Worm (Caenorhabditis elegans) whole organism, late embryonic: ENCODE measurements around the gene cyn-16.

Experiments used
- C08G9.2 ChIP-seq: sonication (generic microtip); optimal IDR thresholded peaks from 2 replicates; lab custom pipeline; 2016; ENCODE audit warnings: mild to moderate bottlenecking, missing genetic modification characterization, moderate library complexity, missing compliant biosample characterization
- C38D4.7 ChIP-seq: fragments of 200-800 bp; sonication (Bioruptor generic); optimal IDR thresholded peaks from 2 replicates; lab custom pipeline; 2018; ENCODE audit warnings: mild to moderate bottlenecking, missing genetic modification characterization, moderate library complexity, missing compliant biosample characterization
- F13H6.1 ChIP-seq: sonication (generic microtip); optimal IDR thresholded peaks from 2 replicates; lab custom pipeline; 2016; ENCODE audit warnings: missing genetic modification characterization, missing compliant biosample characterization
- K02D7.2 ChIP-seq: sonication (generic microtip); optimal IDR thresholded peaks from 2 replicates; lab custom pipeline; 2017; ENCODE audit warnings: mild to moderate bottlenecking, missing genetic modification characterization, missing compliant biosample characterization
- K09A11.1 ChIP-seq: sonication (generic microtip); optimal IDR thresholded peaks from 2 replicates; lab custom pipeline; 2017; ENCODE audit warnings: antibody characterized with exemption, mild to moderate bottlenecking, missing genetic modification characterization, missing compliant biosample characterization; ENCODE audit not compliant: insufficient read depth
- Y22D7AL.16 ChIP-seq: sonication (generic microtip); optimal IDR thresholded peaks from 2 replicates; lab custom pipeline; 2016; ENCODE audit warnings: missing genetic modification characterization, missing compliant biosample characterization
- ama-1 ChIP-seq: fragments of 150-350 bp; optimal IDR thresholded peaks from 2 replicates; lab custom pipeline; 2014
- ceh-14 ChIP-seq: sonication (generic microtip); optimal IDR thresholded peaks from 2 replicates; lab custom pipeline; 2016; ENCODE audit warnings: missing genotype, missing genetic modification characterization, missing compliant biosample characterization
- ceh-19 ChIP-seq: fragments of 200-800 bp; sonication (Bioruptor generic); optimal IDR thresholded peaks from 2 replicates; lab custom pipeline; 2018; ENCODE audit warnings: mild to moderate bottlenecking, missing genetic modification characterization, missing compliant biosample characterization
- ceh-2 ChIP-seq: sonication (generic microtip); optimal IDR thresholded peaks from 2 replicates; lab custom pipeline; 2016; ENCODE audit warnings: missing genotype, missing genetic modification characterization, missing compliant biosample characterization
- ceh-45 ChIP-seq: fragments of 200-800 bp; sonication (Bioruptor generic); IDR thresholded peaks from 2 replicates; pipeline ENCODE4 v1.3.6; 2022; ENCODE audit warnings: missing genetic modification reagents, missing genetic modification characterization, missing compliant biosample characterization
- ceh-48 ChIP-seq: sonication (generic microtip); optimal IDR thresholded peaks from 2 replicates; lab custom pipeline; 2016; ENCODE audit warnings: missing genetic modification characterization, inconsistent platforms, missing compliant biosample characterization
- che-1 ChIP-seq: sonication (generic microtip); optimal IDR thresholded peaks from 2 replicates; lab custom pipeline; 2016; ENCODE audit warnings: mild to moderate bottlenecking, missing genetic modification characterization, missing compliant biosample characterization
- dmd-4 ChIP-seq: sonication (generic microtip); optimal IDR thresholded peaks from 2 replicates; lab custom pipeline; 2016; ENCODE audit warnings: borderline replicate concordance, missing genetic modification characterization, missing compliant biosample characterization
- elt-2 ChIP-seq: sonication (generic microtip); optimal IDR thresholded peaks from 2 replicates; lab custom pipeline; 2016; ENCODE audit warnings: missing genetic modification reagents, missing genetic modification characterization, missing compliant biosample characterization
- fax-1 ChIP-seq: sonication (generic microtip); optimal IDR thresholded peaks from 2 replicates; lab custom pipeline; 2016; ENCODE audit warnings: missing genotype, missing genetic modification characterization, missing compliant biosample characterization
- fkh-6 ChIP-seq: sonication (generic microtip); optimal IDR thresholded peaks from 2 replicates; lab custom pipeline; 2016; ENCODE audit warnings: missing genetic modification characterization, missing compliant biosample characterization
- gmeb-2 ChIP-seq: sonication (generic microtip); optimal IDR thresholded peaks from 2 replicates; lab custom pipeline; 2016; ENCODE audit warnings: missing genetic modification characterization, inconsistent platforms, missing compliant biosample characterization
- hlh-15 ChIP-seq: sonication (generic microtip); optimal IDR thresholded peaks from 2 replicates; lab custom pipeline; 2016; ENCODE audit warnings: missing genetic modification characterization, missing compliant biosample characterization
- hlh-30 ChIP-seq: sonication (generic microtip); optimal IDR thresholded peaks from 2 replicates; lab custom pipeline; 2017; ENCODE audit warnings: antibody characterized with exemption, missing genetic modification characterization, missing compliant biosample characterization; ENCODE audit not compliant: insufficient read depth
- hlh-6 ChIP-seq: sonication (generic microtip); optimal IDR thresholded peaks from 2 replicates; lab custom pipeline; 2016; ENCODE audit warnings: missing genotype, missing genetic modification characterization, missing compliant biosample characterization
- lim-6 ChIP-seq: sonication (generic microtip); optimal IDR thresholded peaks from 2 replicates; lab custom pipeline; 2016; ENCODE audit warnings: missing genetic modification characterization, missing compliant biosample characterization
- lin-11 ChIP-seq: fragments of 200-800 bp; sonication (Bioruptor generic); optimal IDR thresholded peaks from 2 replicates; lab custom pipeline; 2018; ENCODE audit warnings: mild to moderate bottlenecking, missing genetic modification characterization, missing compliant biosample characterization
- nfya-1 ChIP-seq: sonication (generic microtip); optimal IDR thresholded peaks from 2 replicates; lab custom pipeline; 2017; ENCODE audit warnings: missing genetic modification characterization, mild to moderate bottlenecking, missing compliant biosample characterization, antibody characterized with exemption, moderate library complexity
- nhr-11 ChIP-seq: fragments of 150-350 bp; optimal IDR thresholded peaks from 2 replicates; lab custom pipeline; 2014; ENCODE audit warnings: missing biosample characterization, missing genetic modification characterization
- odd-2 ChIP-seq: sonication (generic microtip); optimal IDR thresholded peaks from 2 replicates; lab custom pipeline; 2017; ENCODE audit warnings: antibody characterized with exemption, mild to moderate bottlenecking, missing genetic modification characterization, missing compliant biosample characterization
- pat-9 ChIP-seq: fragments of 200-800 bp; sonication (Bioruptor generic); optimal IDR thresholded peaks from 2 replicates; lab custom pipeline; 2018; ENCODE audit warnings: mild to moderate bottlenecking, missing genetic modification characterization, moderate library complexity, missing compliant biosample characterization
- pha-2 ChIP-seq: sonication (generic microtip); optimal IDR thresholded peaks from 2 replicates; lab custom pipeline; 2017; ENCODE audit warnings: mild to moderate bottlenecking, missing genetic modification characterization, missing compliant biosample characterization
- pha-4 ChIP-seq: fragments of 150-350 bp; optimal IDR thresholded peaks from 2 replicates; lab custom pipeline; 2018; ENCODE audit warnings: missing biosample characterization, missing genetic modification reagents, missing genetic modification characterization
- pqm-1 ChIP-seq: sonication (generic microtip); optimal IDR thresholded peaks from 2 replicates; lab custom pipeline; 2016; ENCODE audit warnings: missing genetic modification characterization, missing compliant biosample characterization
- sox-2 ChIP-seq: fragments of 200-800 bp; sonication (Bioruptor generic); IDR thresholded peaks from 2 replicates; pipeline ENCODE4 v1.3.6; 2022; ENCODE audit warnings: missing genetic modification reagents, missing genetic modification characterization, missing compliant biosample characterization
- syd-9 ChIP-seq: sonication (generic microtip); optimal IDR thresholded peaks from 2 replicates; lab custom pipeline; 2016; ENCODE audit warnings: mild to moderate bottlenecking, missing genetic modification characterization, moderate library complexity, missing compliant biosample characterization
- tbx-7 ChIP-seq: sonication (generic microtip); optimal IDR thresholded peaks from 2 replicates; lab custom pipeline; 2016; ENCODE audit warnings: missing genotype, missing genetic modification characterization, missing compliant biosample characterization
- ttx-3 ChIP-seq: sonication (generic microtip); optimal IDR thresholded peaks from 2 replicates; lab custom pipeline; 2016; ENCODE audit warnings: missing genetic modification reagents, missing genetic modification characterization, missing compliant biosample characterization
- unc-42 ChIP-seq: sonication (generic microtip); optimal IDR thresholded peaks from 2 replicates; lab custom pipeline; 2016; ENCODE audit warnings: missing genotype, missing genetic modification characterization, missing compliant biosample characterization
- unc-86 ChIP-seq: sonication (generic microtip); optimal IDR thresholded peaks from 2 replicates; lab custom pipeline; 2016; ENCODE audit warnings: missing genetic modification characterization, missing compliant biosample characterization
- zip-5 ChIP-seq: sonication (generic microtip); optimal IDR thresholded peaks from 2 replicates; lab custom pipeline; 2016; ENCODE audit warnings: missing genetic modification characterization, missing compliant biosample characterization

Gene cyn-16

DNA sequence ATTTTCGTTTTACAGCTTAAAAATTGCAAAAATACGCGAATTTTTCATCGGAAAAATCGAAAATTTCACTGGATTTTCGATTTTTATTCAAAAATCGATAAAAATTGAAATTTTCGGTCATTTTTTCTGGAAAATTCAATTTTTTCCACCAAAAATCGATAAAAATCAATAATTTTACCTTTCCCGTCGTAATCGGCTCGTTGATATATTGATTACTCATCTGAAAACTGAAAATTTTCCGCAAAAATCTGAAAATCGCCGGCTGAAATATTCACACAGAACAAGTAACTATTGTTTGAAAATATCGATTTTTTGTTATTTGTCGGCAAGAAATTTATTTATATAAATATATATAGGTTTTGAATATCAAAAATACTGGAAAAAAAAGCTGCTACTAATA is at the start of gene cyn-16:
TSS of gene cyn-16 (minus strand) at position 227 of the 400 bp plus-strand sequence.
- TF ChIP-seq ceh-45 (GFP tag; lab: Robert Waterston, UW) (no peak), ceh-19 (GFP tag; lab: Kevin White, UChicago) (no peak), ceh-14 (no peak), ceh-48 (tag; lab: Kevin White, UChicago) (peak; percentile 37), che-1 (no peak)
- TF ChIP-seq, all 69 proteins: peak for 1

DNA sequence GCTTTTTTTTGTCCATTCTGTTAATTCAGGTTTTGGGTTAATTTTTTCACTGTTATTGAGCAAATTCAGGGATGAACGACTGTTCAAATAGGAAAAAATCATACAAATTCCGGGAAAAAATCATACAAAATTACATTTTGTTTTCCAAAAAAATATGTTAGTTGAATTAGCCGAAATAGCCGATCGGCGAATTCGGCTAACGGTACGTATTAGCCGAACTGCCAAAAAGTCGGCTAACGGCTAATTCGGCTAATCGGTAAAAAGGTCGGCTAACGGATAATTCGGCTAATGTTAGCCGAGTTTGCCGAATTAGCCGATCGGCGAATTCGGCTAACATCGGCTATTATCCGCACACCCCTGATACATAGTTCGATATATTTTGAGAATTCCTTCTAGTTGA is 45.5 kb upstream of the cyn-16 start:
- peak; percentile 94 for TF ChIP-seq K09A11.1 (tag; lab: Kevin White, UChicago)

DNA sequence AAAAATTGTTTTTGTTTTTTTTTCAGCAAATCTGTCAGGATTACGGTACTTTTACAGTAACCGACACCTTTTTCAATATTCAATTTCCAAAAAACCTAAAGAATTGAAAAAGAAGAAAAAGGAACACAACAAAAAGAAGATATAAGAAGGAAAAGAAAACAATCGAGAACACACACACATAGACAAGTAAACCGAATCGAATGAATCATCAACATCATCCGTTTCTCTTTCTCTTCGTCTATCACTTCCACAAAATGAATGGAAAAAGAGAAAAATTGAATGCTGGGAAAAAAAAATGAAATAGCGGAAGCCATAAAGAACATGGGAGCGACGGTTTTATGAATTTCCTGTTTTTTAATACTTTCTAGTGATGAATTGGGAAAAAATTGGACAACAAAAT is 44.9 kb upstream of the cyn-16 start:
- TF ChIP-seq C38D4.7 (GFP tag; lab: Kevin White, UChicago), result no peak
- no peak for TF ChIP-seq lim-6 (tag; lab: Kevin White, UChicago)
- TF ChIP-seq F13H6.1, result no peak
- TF ChIP-seq pha-4, result no peak
- no peak for TF ChIP-seq hlh-30 (tag; lab: Kevin White, UChicago)
- no peak for TF ChIP-seq unc-42 (tag; lab: Kevin White, UChicago)
- no peak for TF ChIP-seq pat-9
- TF ChIP-seq tbx-7 (tag; lab: Kevin White, UChicago), result no peak
- no peak for TF ChIP-seq fkh-6 (tag; lab: Kevin White, UChicago)
- no peak for TF ChIP-seq unc-86 (tag; lab: Kevin White, UChicago)
- TF ChIP-seq nfya-1, result no peak

DNA sequence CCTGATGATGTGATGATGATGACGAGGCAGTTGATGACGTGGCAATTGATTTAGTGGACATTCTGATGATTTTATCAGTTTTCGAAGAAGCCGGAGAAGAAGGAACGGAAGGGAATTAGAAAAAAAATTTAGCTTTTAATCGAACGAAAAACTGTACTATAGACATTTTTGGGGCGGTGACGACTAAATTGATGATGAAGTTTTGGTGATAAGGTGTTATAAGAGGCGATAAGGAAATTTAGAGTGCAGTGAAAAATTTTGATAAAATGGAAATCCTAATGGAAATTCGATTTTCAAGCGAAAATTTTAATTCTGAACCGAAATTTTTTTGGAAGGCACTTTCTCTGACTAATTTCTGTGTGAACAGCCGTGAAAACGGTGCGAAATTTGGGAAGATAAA is 43.5 kb upstream of the cyn-16 start:
- peak; percentile 28 for TF ChIP-seq elt-2 (tag; lab: Kevin White, UChicago)
- TF ChIP-seq sox-2 (GFP tag; lab: Robert Waterston, UW), result no peak
- no peak for TF ChIP-seq unc-86 (tag; lab: Kevin White, UChicago)

DNA sequence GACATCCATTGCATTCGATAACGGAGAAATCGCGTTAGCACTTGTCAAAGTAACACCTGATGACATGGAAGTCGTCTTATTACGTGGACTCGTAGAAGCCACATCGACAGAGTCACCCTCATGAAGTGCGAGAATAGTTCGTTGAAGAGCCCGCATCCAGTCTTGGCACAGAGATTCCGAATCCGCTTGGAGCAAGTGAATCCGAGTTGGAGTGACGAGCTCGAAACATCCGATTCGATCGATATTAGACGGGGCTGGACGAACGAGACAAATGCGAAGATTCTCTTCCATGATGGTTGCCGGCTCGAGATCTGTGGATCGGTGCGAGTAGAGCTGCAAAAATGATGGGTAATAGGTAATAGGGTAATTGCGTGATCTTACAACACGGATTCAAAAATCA is 40.7 kb upstream of the cyn-16 start:
- no peak for TF ChIP-seq nhr-11 (tag; lab: Kevin White, UChicago)
- no peak for TF ChIP-seq K09A11.1 (tag; lab: Kevin White, UChicago)
- no peak for TF ChIP-seq ttx-3 (tag; lab: Kevin White, UChicago)
- TF ChIP-seq lin-11, result no peak
- no peak for TF ChIP-seq C08G9.2 (tag; lab: Kevin White, UChicago)
- TF ChIP-seq dmd-4 (tag; lab: Kevin White, UChicago), result no peak
- no peak for TF ChIP-seq hlh-15 (tag; lab: Kevin White, UChicago)

DNA sequence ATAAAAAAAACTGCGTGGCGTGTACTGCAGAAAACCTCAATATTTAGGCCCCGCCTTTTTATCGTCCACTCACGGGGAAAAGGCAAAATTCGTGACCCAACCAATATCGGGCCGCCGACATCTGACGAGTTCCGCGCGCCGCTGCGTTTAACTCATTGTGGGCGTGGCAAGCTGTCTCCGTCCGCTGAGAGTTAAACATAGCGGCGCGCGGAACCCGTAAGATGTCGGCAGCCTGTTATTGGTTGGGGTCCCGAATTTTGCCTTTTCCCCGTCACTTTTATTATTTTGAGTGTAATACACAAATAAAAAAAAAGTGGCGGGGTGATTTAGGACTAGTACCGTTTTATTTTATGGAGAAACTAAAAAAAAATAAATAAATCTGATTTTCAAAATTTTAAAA is 39.8 kb upstream of the cyn-16 start:
- TF ChIP-seq gmeb-2 (tag; lab: Kevin White, UChicago) (no peak), hlh-30 (tag; lab: Kevin White, UChicago) (no peak), lin-11 (no peak), Y22D7AL.16 (no peak), odd-2 (tag; lab: Kevin White, UChicago) (no peak), ceh-2 (tag; lab: Kevin White, UChicago) (no peak), ceh-45 (GFP tag; lab: Robert Waterston, UW) (no peak), ceh-19 (GFP tag; lab: Kevin White, UChicago) (no peak), pha-2 (tag; lab: Kevin White, UChicago) (no peak), F13H6.1 (no peak), ama-1 (lab: Kevin White, UChicago) (no peak), zip-5 (no peak), pqm-1 (tag; lab: Kevin White, UChicago) (no peak), hlh-6 (tag; lab: Kevin White, UChicago) (no peak), pat-9 (no peak), syd-9 (tag; lab: Kevin White, UChicago) (no peak), elt-2 (tag; lab: Kevin White, UChicago) (no peak), K02D7.2 (tag; lab: Kevin White, UChicago) (no peak), fax-1 (tag; lab: Kevin White, UChicago) (no peak), ceh-14 (no peak)
